Worm (Caenorhabditis elegans) whole organism, young adult: ENCODE data around the gene Y17G7B.18.

Experiments
- F22D6.2 ChIP-seq: sonication (generic microtip); optimal IDR thresholded peaks from 2 replicates; lab custom pipeline; 2016; ENCODE audit warnings: mild to moderate bottlenecking, missing genetic modification characterization, missing compliant biosample characterization
- F39B2.1 ChIP-seq: fragments of 200-800 bp; sonication (Bioruptor generic); IDR thresholded peaks from 2 replicates; pipeline ENCODE4 v1.3.6; 2022; ENCODE audit warnings: missing genetic modification reagents, missing genetic modification characterization, missing compliant biosample characterization
- F49E8.2 ChIP-seq: sonication (generic microtip); optimal IDR thresholded peaks from 3 replicates; lab custom pipeline; 2017; ENCODE audit warnings: missing genetic modification characterization, mild to moderate bottlenecking, missing compliant biosample characterization, antibody characterized with exemption, moderate library complexity; ENCODE audit not compliant: insufficient read depth
- atf-7 ChIP-seq: sonication (generic microtip); optimal IDR thresholded peaks from 2 replicates; lab custom pipeline; 2017; ENCODE audit warnings: mild to moderate bottlenecking, missing genetic modification characterization, missing compliant biosample characterization
- athp-1 ChIP-seq: sonication (generic microtip); optimal IDR thresholded peaks from 2 replicates; lab custom pipeline; 2017; ENCODE audit warnings: mild to moderate bottlenecking, missing genetic modification characterization, missing compliant biosample characterization
- attf-3 ChIP-seq: fragments of 200-800 bp; sonication (Bioruptor generic); conservative IDR thresholded peaks from 2 replicates; pipeline ENCODE4 v1.3.6; 2022; ENCODE audit warnings: missing genetic modification reagents, missing genetic modification characterization, missing compliant biosample characterization
- attf-5 ChIP-seq: fragments of 200-800 bp; sonication (Bioruptor generic); optimal IDR thresholded peaks from 2 replicates; lab custom pipeline; 2018; ENCODE audit warnings: mild to moderate bottlenecking, missing genetic modification characterization, missing compliant biosample characterization
- ceh-58 ChIP-seq: fragments of 200-800 bp; sonication (Bioruptor generic); IDR thresholded peaks from 2 replicates; pipeline ENCODE4 v1.3.6; 2022; ENCODE audit warnings: missing genetic modification characterization, missing compliant biosample characterization
- nhr-120 ChIP-seq: fragments of 200-800 bp; sonication (Bioruptor generic); IDR thresholded peaks from 2 replicates; pipeline ENCODE4 v1.3.6; 2022; ENCODE audit warnings: missing genetic modification characterization, missing compliant biosample characterization
- nhr-90 ChIP-seq: sonication (generic microtip); optimal IDR thresholded peaks from 2 replicates; lab custom pipeline; 2016; ENCODE audit warnings: missing genotype, mild to moderate bottlenecking, missing genetic modification characterization, missing compliant biosample characterization
- rec-8 ChIP-seq, 2 experiments: sonication (generic microtip); optimal IDR thresholded peaks; 2 replicates each; lab custom pipeline; 2016; ENCODE audit warnings: mild to moderate bottlenecking in 2 of 2, missing genetic modification characterization in 2 of 2, missing genetic modification reagents in 2 of 2, missing genotype in 2 of 2, missing biosample characterization in 1 of 2, missing compliant biosample characterization in 1 of 2, moderate library complexity in 1 of 2
- tbp1 ChIP-seq: fragments of 200-800 bp; sonication (Bioruptor generic); optimal IDR thresholded peaks from 2 replicates; lab custom pipeline; 2018; ENCODE audit warnings: mild to moderate bottlenecking, missing genetic modification characterization, missing compliant biosample characterization
- unc-62 ChIP-seq: fragments of 150-350 bp; optimal IDR thresholded peaks from 2 replicates; lab custom pipeline; 2014; ENCODE audit warnings: missing biosample characterization, missing genetic modification reagents, missing genetic modification characterization

- TF ChIP-seq tbp1 (GFP tag; lab: Kevin White, UChicago), result no peak
- TF ChIP-seq F22D6.2 (tag; lab: Kevin White, UChicago), result no peak
- no peak for TF ChIP-seq nhr-90 (tag; lab: Kevin White, UChicago)
- no peak for TF ChIP-seq unc-62
- TF ChIP-seq nhr-120 (GFP tag; lab: Robert Waterston, UW), result no peak
- no peak for TF ChIP-seq F39B2.1 (GFP tag; lab: Robert Waterston, UW)
- no peak for TF ChIP-seq F49E8.2 (tag; lab: Kevin White, UChicago)
- no peak for TF ChIP-seq ceh-58
- TF ChIP-seq attf-5 (GFP tag; lab: Kevin White, UChicago), result no peak
- no peak for TF ChIP-seq atf-7 (tag; lab: Kevin White, UChicago)
- no peak for TF ChIP-seq attf-3 (GFP tag; lab: Robert Waterston, UW)
- TF ChIP-seq rec-8 (tag; optimal IDR thresholded peaks at IDR 0.05; lab: Kevin White, UChicago), result no peak
- no peak for TF ChIP-seq athp-1 (tag; lab: Kevin White, UChicago)
Measured at ce11 chrII:12076355-12076754, 31.3 kb downstream of the Y17G7B.18 start.
